Worm (Caenorhabditis elegans): ENCODE results near the gene Y37D8A.5.

DNA sequence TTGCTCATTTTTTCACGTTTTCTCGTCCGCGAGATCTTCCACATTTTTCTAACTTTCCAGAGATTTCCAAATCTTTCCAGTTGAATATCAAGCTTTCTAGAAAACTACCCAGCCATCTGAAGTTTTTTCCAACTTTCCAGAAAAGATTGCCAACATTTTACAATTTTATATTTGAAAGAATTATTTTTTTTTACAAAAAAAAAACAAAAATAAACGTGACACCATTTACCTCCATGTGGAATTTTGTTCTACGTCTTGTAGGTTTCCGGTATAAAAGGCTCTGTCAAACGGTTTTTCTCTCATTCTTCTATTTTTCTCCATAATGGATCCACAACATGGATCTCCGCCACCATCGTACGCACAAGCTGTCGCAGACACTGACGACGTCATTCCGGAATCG is 9.4 kb upstream of the Y37D8A.5 start, which contains the start of gene Y37D8A.8:
- no peak for TF ChIP-seq him-1 (tag; optimal IDR thresholded peaks at IDR 0.05)
- TF ChIP-seq dao-5 (tag; optimal IDR thresholded peaks at IDR 0.05), result no peak

Measured in whole organism, L4/young adult.